Fruit fly (Drosophila melanogaster): Measurements from ENCODE around the gene mfr.

DNA sequence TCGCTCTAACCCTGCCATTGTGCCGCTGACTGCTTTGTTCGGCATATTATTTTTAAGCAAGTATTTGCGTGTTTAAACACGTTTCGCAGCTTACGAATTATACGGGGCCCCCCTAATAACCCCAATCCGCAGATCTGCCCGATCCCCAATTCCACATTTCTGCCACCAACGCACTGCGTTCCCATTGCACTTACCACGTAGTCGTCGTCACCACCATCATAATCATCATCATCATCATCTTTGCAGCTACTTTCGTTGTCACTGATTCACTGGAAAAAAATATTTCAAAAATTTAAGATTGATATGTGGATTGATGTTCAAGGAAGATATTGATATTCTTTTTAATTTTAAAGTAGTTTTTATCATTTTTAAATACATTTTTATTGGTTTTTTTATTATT is 33.0 kb downstream of the mfr start:
- TF ChIP-seq h (GFP tag; optimal IDR thresholded peaks at IDR 0.05) = no peak
- no peak for TF ChIP-seq brk (GFP tag; optimal IDR thresholded peaks at IDR 0.05)
- TF ChIP-seq psq (GFP tag; optimal IDR thresholded peaks at IDR 0.05) = no peak
- TF ChIP-seq N (GFP tag; optimal IDR thresholded peaks at IDR 0.05) = no peak
- TF ChIP-seq woc (GFP tag; optimal IDR thresholded peaks at IDR 0.05) = no peak
